Worm (Caenorhabditis elegans): ENCODE measurements around the gene clec-158.

Gene clec-158

ce11 chrIII:6819322-6819901, 40.0 kb downstream of the clec-158 start, which contains the start of gene F28F5.6 (continued):
- TF ChIP-seq nhr-48 (tag; optimal IDR thresholded peaks at IDR 0.05), result peak; percentile 27
- peak; percentile 64 for TF ChIP-seq hlh-11 (tag; optimal IDR thresholded peaks at IDR 0.05)

ce11 chrIII:6818037-6818436, 41.3 kb downstream of the clec-158 start:
- TF ChIP-seq unc-62 (GFP tag; optimal IDR thresholded peaks at IDR 0.05 in 1 of 2), result peak in 1 of 2 experiments; percentile 23
- TF ChIP-seq unc-62 (tag; optimal IDR thresholded peaks at IDR 0.05), result no peak
- TF ChIP-seq php-3 (GFP tag; IDR thresholded peaks at IDR 0.05), result peak; percentile 32; the same call in 1 of the 2 replicates
- TF ChIP-seq mep-1 (tag; optimal IDR thresholded peaks at IDR 0.05), result no peak
- peak; percentile 60 for TF ChIP-seq hlh-11 (tag; optimal IDR thresholded peaks at IDR 0.05)
- TF ChIP-seq nhr-28 (tag; optimal IDR thresholded peaks at IDR 0.05), result peak; percentile 7
- no peak for TF ChIP-seq daf-16 (GFP tag; optimal IDR thresholded peaks at IDR 0.05)
- TF ChIP-seq daf-16 (tag; optimal IDR thresholded peaks at IDR 0.05), result peak; percentile 76
- TF ChIP-seq cey-2 (tag; optimal IDR thresholded peaks at IDR 0.05; ENCODE audit: borderline replicate concordance, insufficient read depth), result no peak
- peak; percentile 21; the same call in 1 of the 2 replicates for TF ChIP-seq dmd-6 (GFP tag; IDR thresholded peaks at IDR 0.05)

ce11 chrIII:6816930-6817329, 42.5 kb downstream of the clec-158 start, which contains the start of gene F28F5.4:
Gene F28F5.4 (minus strand): TSS chrIII:6817033.
- TF ChIP-seq spr-3 (GFP tag; optimal IDR thresholded peaks at IDR 0.05), result no peak
- TF ChIP-seq D1046.2 (GFP tag; IDR thresholded peaks at IDR 0.05), result no peak
- TF ChIP-seq ZK337.2 (GFP tag; IDR thresholded peaks at IDR 0.05), result no peak
- no peak for TF ChIP-seq arid-1 (GFP tag; conservative IDR thresholded peaks at IDR 0.05)
- no peak for TF ChIP-seq R02D3.7 (tag; optimal IDR thresholded peaks at IDR 0.05)
- TF ChIP-seq daf-16 (GFP tag; optimal IDR thresholded peaks at IDR 0.05), result no peak
- peak; percentile 44 for TF ChIP-seq daf-16 (tag; optimal IDR thresholded peaks at IDR 0.05)
- 0 out of 2 replicates have a peak, but pooled peaks have one; percentile 10 for TF ChIP-seq daf-19 (GFP tag; conservative IDR thresholded peaks at IDR 0.05)
- TF ChIP-seq attf-4 (tag; optimal IDR thresholded peaks at IDR 0.05), result no peak
- 0 out of 2 replicates have a peak, but pooled peaks have one; percentile 27 for TF ChIP-seq egl-43 (GFP tag; IDR thresholded peaks at IDR 0.05)
- TF ChIP-seq hlh-30 (tag; optimal IDR thresholded peaks at IDR 0.05; ENCODE audit: insufficient read depth), result peak; percentile 53
- TF ChIP-seq ceh-62 (tag; optimal IDR thresholded peaks at IDR 0.05), result no peak
- peak; percentile 21 for TF ChIP-seq nhr-102 (tag; optimal IDR thresholded peaks at IDR 0.05)
- TF ChIP-seq ceh-44 (GFP tag; IDR thresholded peaks at IDR 0.05), result no peak
- no peak for TF ChIP-seq lin-13 (GFP tag; optimal IDR thresholded peaks at IDR 0.05)
- TF ChIP-seq php-3 (GFP tag; IDR thresholded peaks at IDR 0.05), result 0 out of 2 replicates have a peak, but pooled peaks have one; percentile 27
- TF ChIP-seq aha-1 (tag), result peak; percentile 87
- no peak for TF ChIP-seq daf-12 (tag; optimal IDR thresholded peaks at IDR 0.05)
- no peak for TF ChIP-seq Y105C5A.15 (GFP tag; IDR thresholded peaks at IDR 0.05)
- TF ChIP-seq dmd-8 (GFP tag; IDR thresholded peaks at IDR 0.05), result no peak

All from whole organism, L4 larva.